Worm (Caenorhabditis elegans) whole organism, L4 larva: Measurements from ENCODE around the gene srsx-14.
A peak's percentile ranks its signal among the peaks of the same experiment; 100 is the strongest.

Experiments
- T26A8.4 ChIP-seq: fragments of 200-800 bp; sonication (Bioruptor generic); IDR thresholded peaks from 2 replicates; pipeline ENCODE4 v1.3.6; 2022; ENCODE audit warnings: missing genetic modification characterization, missing compliant biosample characterization
- ZK546.5 ChIP-seq, 2 experiments: sonication (generic microtip); optimal IDR thresholded peaks; 2 replicates each; lab custom pipeline; 2017; ENCODE audit warnings: missing biosample characterization in 2 of 2, missing genetic modification characterization in 2 of 2
- attf-4 ChIP-seq: sonication (generic microtip); optimal IDR thresholded peaks from 3 replicates; lab custom pipeline; 2017; ENCODE audit warnings: missing biosample characterization, missing genetic modification characterization
- ceh-44 ChIP-seq: fragments of 200-800 bp; sonication (Bioruptor generic); IDR thresholded peaks from 2 replicates; pipeline ENCODE4 v1.3.6; 2022; ENCODE audit warnings: missing genetic modification reagents, missing genetic modification characterization, missing compliant biosample characterization
- ceh-62 ChIP-seq: sonication (generic microtip); optimal IDR thresholded peaks from 2 replicates; lab custom pipeline; 2017; ENCODE audit warnings: missing biosample characterization, missing genetic modification characterization
- ctbp-1 ChIP-seq: fragments of 200-800 bp; sonication (Bioruptor generic); IDR thresholded peaks from 2 replicates; pipeline ENCODE4 v1.3.6; 2022; ENCODE audit warnings: missing genetic modification reagents, missing genetic modification characterization, missing compliant biosample characterization
- daf-12 ChIP-seq: fragments of 150-350 bp; optimal IDR thresholded peaks from 2 replicates; lab custom pipeline; 2014; ENCODE audit warnings: missing biosample characterization, missing genetic modification reagents, missing genetic modification characterization
- lsy-2 ChIP-seq, 2 experiments: fragments of 150-350 bp in 1 of 2; sonication (generic microtip) in 1 of 2; optimal IDR thresholded peaks; 2 replicates each; lab custom pipeline; 2014 to 2017; ENCODE audit warnings: missing biosample characterization in 2 of 2, missing genetic modification characterization in 2 of 2

DNA sequence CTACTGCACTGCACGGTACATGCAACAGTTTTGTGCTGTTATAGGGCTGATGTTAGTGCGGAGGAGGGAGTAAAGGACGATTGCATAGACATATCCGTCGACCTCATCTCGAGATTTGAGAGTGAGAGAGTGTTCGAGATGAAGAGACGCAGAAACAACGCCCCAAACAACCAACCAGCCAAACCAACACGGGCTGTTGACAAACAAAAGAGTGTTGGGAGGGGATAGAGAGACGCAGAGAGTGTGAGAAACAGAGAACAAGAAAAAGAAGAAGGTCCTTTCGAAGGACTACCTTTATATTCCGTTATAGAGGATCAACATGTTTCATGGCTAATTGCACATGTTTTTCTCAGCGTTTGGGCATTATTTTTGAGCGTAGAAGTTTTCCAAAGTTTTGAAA is 26.6 kb downstream of the srsx-14 start:
- no peak for TF ChIP-seq attf-4
- peak; percentile 34; the same call in 1 of the 2 replicates for TF ChIP-seq T26A8.4
- peak in 1 of 2 experiments; percentile 37 for TF ChIP-seq lsy-2 (tag; optimal IDR thresholded peaks at IDR 0.05; lab: Kevin White, UChicago)
- TF ChIP-seq daf-12 = no peak
- no peak for TF ChIP-seq ZK546.5 (tag; optimal IDR thresholded peaks at IDR 0.05; lab: Kevin White, UChicago)
- no peak for TF ChIP-seq ctbp-1
- no peak for TF ChIP-seq ceh-44 (GFP tag; lab: Robert Waterston, UW)
- no peak for TF ChIP-seq ceh-62 (tag; lab: Kevin White, UChicago)
